Fruit fly (Drosophila melanogaster): ENCODE results near the gene Wnk.
A peak's percentile ranks its signal among the peaks of the same experiment; 100 is the strongest.

The Wnk gene

dm6 chr3L:21584683-21585082 lies 30.0 kb upstream of the Wnk start (continued):
- TF ChIP-seq gcm2 (GFP tag; optimal IDR thresholded peaks at IDR 0.05): no peak
- TF ChIP-seq trh (GFP tag; optimal IDR thresholded peaks at IDR 0.05): no peak
- no peak for TF ChIP-seq Xrp1 (GFP tag; IDR thresholded peaks at IDR 0.05)
- TF ChIP-seq Neu2 (GFP tag; optimal IDR thresholded peaks at IDR 0.05; ENCODE audit: borderline replicate concordance): no peak
- TF ChIP-seq mam (GFP tag; optimal IDR thresholded peaks at IDR 0.05): no peak
- peak; percentile 78 for TF ChIP-seq ci (GFP tag; IDR thresholded peaks at IDR 0.05)
- peak; percentile 16; the same call in 1 of the 2 replicates for TF ChIP-seq CG14441 (GFP tag; IDR thresholded peaks at IDR 0.05)
- no peak for TF ChIP-seq sug (tag; optimal IDR thresholded peaks at IDR 0.05)
- peak; percentile 68 for TF ChIP-seq vvl (GFP tag; IDR thresholded peaks at IDR 0.05)
- no peak for TF ChIP-seq nerfin-2 (GFP tag; IDR thresholded peaks at IDR 0.05; ENCODE audit: partially characterized antibody)
- TF ChIP-seq Six4 (GFP tag; optimal IDR thresholded peaks at IDR 0.05): no peak
- peak; percentile 50; the same call in 1 of the 4 replicates for TF ChIP-seq chinmo (GFP tag; IDR thresholded peaks at IDR 0.05; ENCODE audit: partially characterized antibody)
- no peak for TF ChIP-seq ERR (GFP tag; optimal IDR thresholded peaks at IDR 0.05)
- TF ChIP-seq CG1233 (GFP tag; optimal IDR thresholded peaks at IDR 0.05): no peak
- TF ChIP-seq pum (GFP tag; optimal IDR thresholded peaks at IDR 0.05): no peak
- TF ChIP-seq CG2199 (GFP tag; IDR thresholded peaks at IDR 0.05): 0 out of 3 replicates have a peak, but pooled peaks have one; percentile 72
- TF ChIP-seq CG8478 (optimal IDR thresholded peaks at IDR 0.05): no peak
- no peak for TF ChIP-seq CG1024 (GFP tag; IDR thresholded peaks at IDR 0.05)
- peak; percentile 63 for TF ChIP-seq HLHmδ (GFP tag; optimal IDR thresholded peaks at IDR 0.05)
- TF ChIP-seq cad (GFP tag; optimal IDR thresholded peaks at IDR 0.05): peak; percentile 1
- TF ChIP-seq Nf-YC (tag; optimal IDR thresholded peaks at IDR 0.05): peak; percentile 95
- TF ChIP-seq ranshi (GFP tag; IDR thresholded peaks at IDR 0.05): no peak
- no peak for TF ChIP-seq CG33213 (GFP tag; optimal IDR thresholded peaks at IDR 0.05)
- TF ChIP-seq sqz (GFP tag; optimal IDR thresholded peaks at IDR 0.05): no peak
- TF ChIP-seq CG4360 (GFP tag; IDR thresholded peaks at IDR 0.05): no peak
- TF ChIP-seq sob (GFP tag; IDR thresholded peaks at IDR 0.05): 0 out of 2 replicates have a peak, but pooled peaks have one; percentile 18
- TF ChIP-seq Hmr (GFP tag; optimal IDR thresholded peaks at IDR 0.05): peak; percentile 13
- peak; percentile 30 for TF ChIP-seq CG6254 (GFP tag; optimal IDR thresholded peaks at IDR 0.05)
- TF ChIP-seq chm (GFP tag; IDR thresholded peaks at IDR 0.05): peak; percentile 70
- peak; percentile 33 for TF ChIP-seq pros (GFP tag; optimal IDR thresholded peaks at IDR 0.05)
- TF ChIP-seq chn (GFP tag; optimal IDR thresholded peaks at IDR 0.05): no peak

dm6 chr3L:21581984-21582383 lies 27.3 kb upstream of the Wnk start:
- TF ChIP-seq CG7556 (GFP tag; optimal IDR thresholded peaks at IDR 0.05): no peak
- TF ChIP-seq vfl (GFP tag; optimal IDR thresholded peaks at IDR 0.05): no peak
- TF ChIP-seq CG12391 (tag; optimal IDR thresholded peaks at IDR 0.05): no peak
- no peak for TF ChIP-seq CG8359 (GFP tag; optimal IDR thresholded peaks at IDR 0.05; ENCODE audit: borderline replicate concordance)
- peak; percentile 73 for TF ChIP-seq D19A (tag; optimal IDR thresholded peaks at IDR 0.05)
- TF ChIP-seq CG17802 (tag; optimal IDR thresholded peaks at IDR 0.05): no peak
- no peak for TF ChIP-seq disco-r (GFP tag; optimal IDR thresholded peaks at IDR 0.05)
- no peak for TF ChIP-seq CG13894 (tag; optimal IDR thresholded peaks at IDR 0.05)

DNA sequence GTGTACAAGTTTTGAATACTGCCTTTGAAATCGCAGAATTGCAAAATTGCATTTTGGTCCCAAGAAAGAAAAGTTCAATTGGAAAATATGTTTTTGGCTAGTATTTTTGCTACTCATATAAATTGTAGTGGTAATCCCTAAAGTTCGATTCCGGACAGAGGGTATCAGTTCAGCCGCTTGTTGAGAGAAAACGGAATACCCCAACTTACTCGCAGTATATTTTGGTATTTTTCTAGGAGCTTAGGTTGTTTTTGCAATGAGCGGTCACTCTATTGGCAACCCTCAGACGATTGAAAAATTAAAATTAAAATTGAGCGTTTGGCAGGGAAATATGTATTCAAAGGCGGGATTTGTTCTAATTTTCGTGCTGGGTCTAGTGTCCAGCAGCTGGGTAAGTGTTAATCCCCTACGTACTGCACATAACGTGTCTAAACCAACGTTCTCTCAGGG lies 19.6 kb upstream of the Wnk start:
- no peak for TF ChIP-seq CG10959 (GFP tag; IDR thresholded peaks at IDR 0.05)
- no peak for TF ChIP-seq slou (GFP tag; optimal IDR thresholded peaks at IDR 0.05)
- 0 out of 3 replicates have a peak, but pooled peaks have one; percentile 14 for TF ChIP-seq Optix (GFP tag; IDR thresholded peaks at IDR 0.05)
- TF ChIP-seq tx (GFP tag; optimal IDR thresholded peaks at IDR 0.05): no peak
- TF ChIP-seq her (GFP tag; optimal IDR thresholded peaks at IDR 0.05): no peak
- no peak for TF ChIP-seq Deaf1 (tag; optimal IDR thresholded peaks at IDR 0.05)
- no peak for TF ChIP-seq ap (GFP tag; IDR thresholded peaks at IDR 0.05)
- no peak for TF ChIP-seq CG12219 (GFP tag; optimal IDR thresholded peaks at IDR 0.05)
- peak; percentile 22 for TF ChIP-seq D19A (tag; optimal IDR thresholded peaks at IDR 0.05)
- TF ChIP-seq scrt (GFP tag; optimal IDR thresholded peaks at IDR 0.05): no peak
- peak; percentile 2 for TF ChIP-seq CG2116 (GFP tag; optimal IDR thresholded peaks at IDR 0.05)
- TF ChIP-seq CG6791 (GFP tag; IDR thresholded peaks at IDR 0.05; ENCODE audit: partially characterized antibody): no peak
- TF ChIP-seq CG11398 (GFP tag; optimal IDR thresholded peaks at IDR 0.05): no peak
- TF ChIP-seq NC2α (GFP tag; optimal IDR thresholded peaks at IDR 0.05): no peak
